Worm (Caenorhabditis elegans) whole organism, L2 larva: ENCODE results near the gene F32D8.4.

Experiments used
- C34F6.9 ChIP-seq: fragments of 150-350 bp; optimal IDR thresholded peaks from 2 replicates; lab custom pipeline; 2014; ENCODE audit warnings: missing biosample characterization, missing genetic modification characterization
- F13H6.1 ChIP-seq: sonication (generic microtip); optimal IDR thresholded peaks from 2 replicates; lab custom pipeline; 2016; ENCODE audit warnings: missing genetic modification characterization, missing compliant biosample characterization
- R02D3.7 ChIP-seq: fragments of 150-350 bp; optimal IDR thresholded peaks from 2 replicates; lab custom pipeline; 2014; ENCODE audit warnings: missing biosample characterization, missing genetic modification characterization
- Y55F3AM.14 ChIP-seq: fragments of 200-800 bp; sonication (Bioruptor generic); optimal IDR thresholded peaks from 2 replicates; lab custom pipeline; 2018; ENCODE audit warnings: mild to moderate bottlenecking, missing genetic modification characterization, missing compliant biosample characterization
- ZK546.5 ChIP-seq: sonication (generic microtip); optimal IDR thresholded peaks from 2 replicates; lab custom pipeline; 2017; ENCODE audit warnings: missing biosample characterization, missing genetic modification characterization
- alr-1 ChIP-seq: fragments of 150-350 bp; optimal IDR thresholded peaks from 2 replicates; lab custom pipeline; 2014; ENCODE audit warnings: missing biosample characterization, missing genetic modification characterization
- ama-1 ChIP-seq: fragments of 150-350 bp; optimal IDR thresholded peaks from 2 replicates; lab custom pipeline; 2018; ENCODE audit warnings: inconsistent platforms
- blmp-1 ChIP-seq: sonication (generic microtip); optimal IDR thresholded peaks from 2 replicates; lab custom pipeline; 2017; ENCODE audit warnings: missing genetic modification characterization, mild to moderate bottlenecking, missing compliant biosample characterization, antibody characterized with exemption, moderate library complexity; ENCODE audit not compliant: insufficient read depth
- ceh-16 ChIP-seq: fragments of 150-350 bp; optimal IDR thresholded peaks from 2 replicates; lab custom pipeline; 2014; ENCODE audit warnings: missing biosample characterization, missing genetic modification characterization
- ceh-82 ChIP-seq: fragments of 150-350 bp; optimal IDR thresholded peaks from 2 replicates; lab custom pipeline; 2014; ENCODE audit warnings: missing biosample characterization, missing genetic modification characterization
- crh-2 ChIP-seq: sonication (generic microtip); optimal IDR thresholded peaks from 2 replicates; lab custom pipeline; 2017; ENCODE audit warnings: missing biosample characterization, missing genetic modification characterization
- dmd-4 ChIP-seq: sonication (generic microtip); optimal IDR thresholded peaks from 2 replicates; lab custom pipeline; 2017; ENCODE audit warnings: missing biosample characterization, missing genetic modification characterization
- egl-27 ChIP-seq: sonication (generic microtip); optimal IDR thresholded peaks from 3 replicates; lab custom pipeline; 2017; ENCODE audit warnings: missing biosample characterization, missing genetic modification reagents, missing genetic modification characterization
- elt-1 ChIP-seq: fragments of 150-350 bp; optimal IDR thresholded peaks from 2 replicates; lab custom pipeline; 2014; ENCODE audit warnings: missing biosample characterization, missing genetic modification characterization
- elt-3 ChIP-seq: sonication (generic microtip); optimal IDR thresholded peaks from 2 replicates; lab custom pipeline; 2017; ENCODE audit warnings: missing biosample characterization, missing genetic modification characterization
- fos-1 ChIP-seq: fragments of 150-350 bp; optimal IDR thresholded peaks from 2 replicates; lab custom pipeline; 2014; ENCODE audit warnings: missing biosample characterization, missing genetic modification characterization
- gmeb-1 ChIP-seq: fragments of 150-350 bp; optimal IDR thresholded peaks from 2 replicates; lab custom pipeline; 2014; ENCODE audit warnings: missing biosample characterization, missing genetic modification characterization
- lin-11 ChIP-seq: fragments of 150-350 bp; sonication (generic microtip); optimal IDR thresholded peaks from 2 replicates; lab custom pipeline; 2014; ENCODE audit warnings: missing biosample characterization, missing genetic modification characterization, inconsistent platforms, mixed read lengths
- lin-13 ChIP-seq: fragments of 150-350 bp; optimal IDR thresholded peaks from 2 replicates; lab custom pipeline; 2014; ENCODE audit warnings: missing biosample characterization, missing genetic modification reagents, missing genetic modification characterization
- lin-39 ChIP-seq: fragments of 150-350 bp; optimal IDR thresholded peaks from 2 replicates; lab custom pipeline; 2014; ENCODE audit warnings: missing biosample characterization, missing genetic modification reagents, missing genetic modification characterization
- lsy-2 ChIP-seq, 2 experiments: fragments of 150-350 bp in 1 of 2; sonication (generic microtip) in 1 of 2; optimal IDR thresholded peaks; 2 replicates each; lab custom pipeline; 2014 to 2017; ENCODE audit warnings: missing biosample characterization in 2 of 2, missing genetic modification characterization in 2 of 2
- mab-5 ChIP-seq: fragments of 150-350 bp; optimal IDR thresholded peaks from 2 replicates; lab custom pipeline; 2014; ENCODE audit warnings: missing biosample characterization, missing genetic modification characterization
- mbf-1 ChIP-seq: sonication (generic microtip); optimal IDR thresholded peaks from 2 replicates; lab custom pipeline; 2017; ENCODE audit warnings: missing biosample characterization, missing genetic modification characterization
- mdl-1 ChIP-seq, 2 experiments: fragments of 150-350 bp in 1 of 2; sonication (generic microtip) in 1 of 2; optimal IDR thresholded peaks; 2 replicates each; lab custom pipeline; 2017; ENCODE audit warnings: missing biosample characterization in 2 of 2, missing genetic modification characterization in 2 of 2
- nhr-10 ChIP-seq: sonication (generic microtip); optimal IDR thresholded peaks from 2 replicates; lab custom pipeline; 2017; ENCODE audit warnings: missing biosample characterization, missing genetic modification characterization
- nhr-11 ChIP-seq: fragments of 150-350 bp; optimal IDR thresholded peaks from 2 replicates; lab custom pipeline; 2014; ENCODE audit warnings: missing biosample characterization, missing genetic modification characterization
- nhr-12 ChIP-seq: fragments of 150-350 bp; optimal IDR thresholded peaks from 2 replicates; lab custom pipeline; 2014; ENCODE audit warnings: missing biosample characterization, missing genetic modification characterization
- nhr-21 ChIP-seq: fragments of 150-350 bp; optimal IDR thresholded peaks from 2 replicates; lab custom pipeline; 2014; ENCODE audit warnings: missing biosample characterization, missing genetic modification characterization
- nhr-23 ChIP-seq: fragments of 150-350 bp; optimal IDR thresholded peaks from 2 replicates; lab custom pipeline; 2014; ENCODE audit warnings: missing biosample characterization, missing genetic modification reagents, missing genetic modification characterization
- nhr-237 ChIP-seq: fragments of 150-350 bp; optimal IDR thresholded peaks from 2 replicates; lab custom pipeline; 2014; ENCODE audit warnings: missing biosample characterization, missing genetic modification characterization
- nhr-25 ChIP-seq: fragments of 150-350 bp; sonication (generic microtip); optimal IDR thresholded peaks from 3 replicates; lab custom pipeline; 2014; ENCODE audit warnings: missing biosample characterization, missing genetic modification characterization
- nhr-6 ChIP-seq: fragments of 150-350 bp; optimal IDR thresholded peaks from 2 replicates; lab custom pipeline; 2014; ENCODE audit warnings: missing biosample characterization, missing genetic modification characterization
- nhr-77 ChIP-seq: fragments of 150-350 bp; optimal IDR thresholded peaks from 2 replicates; lab custom pipeline; 2014; ENCODE audit warnings: missing biosample characterization, missing genetic modification characterization
- peb-1 ChIP-seq: fragments of 150-350 bp; optimal IDR thresholded peaks from 2 replicates; lab custom pipeline; 2014; ENCODE audit warnings: missing biosample characterization, missing genetic modification characterization
- skn-1 ChIP-seq: sonication (generic microtip); optimal IDR thresholded peaks from 2 replicates; lab custom pipeline; 2017; ENCODE audit warnings: missing biosample characterization, missing genetic modification characterization
- sma-3 ChIP-seq: sonication (generic microtip); optimal IDR thresholded peaks from 2 replicates; lab custom pipeline; 2016; ENCODE audit warnings: missing genetic modification reagents, missing genetic modification characterization, missing compliant biosample characterization
- sma-9 ChIP-seq, 2 experiments: fragments of 150-350 bp in 1 of 2; sonication (generic microtip) in 1 of 2; optimal IDR thresholded peaks; 2 replicates each; lab custom pipeline; 2014 to 2016; ENCODE audit warnings: missing genetic modification characterization in 2 of 2, mild to moderate bottlenecking in 1 of 2, missing biosample characterization in 1 of 2, missing compliant biosample characterization in 1 of 2, missing genetic modification reagents in 1 of 2, moderate library complexity in 1 of 2
- snpc-4 ChIP-seq: fragments of 150-350 bp; optimal IDR thresholded peaks from 2 replicates; lab custom pipeline; 2014; ENCODE audit warnings: missing biosample characterization, missing genetic modification characterization
- unc-39 ChIP-seq: fragments of 150-350 bp; optimal IDR thresholded peaks from 2 replicates; lab custom pipeline; 2014; ENCODE audit warnings: missing biosample characterization, missing genetic modification characterization
- unc-55 ChIP-seq: fragments of 150-350 bp; sonication (generic microtip); optimal IDR thresholded peaks from 3 replicates; lab custom pipeline; 2014; ENCODE audit warnings: missing biosample characterization, missing genetic modification reagents, missing genetic modification characterization
- unc-62 ChIP-seq: fragments of 150-350 bp; optimal IDR thresholded peaks from 2 replicates; lab custom pipeline; 2014; ENCODE audit warnings: missing biosample characterization, missing genetic modification reagents, missing genetic modification characterization
- zag-1 ChIP-seq: fragments of 150-350 bp; optimal IDR thresholded peaks from 2 replicates; lab custom pipeline; 2014; ENCODE audit warnings: missing biosample characterization, missing genetic modification characterization
- ztf-1 ChIP-seq: fragments of 200-800 bp; sonication (Bioruptor generic); conservative IDR thresholded peaks from 2 replicates; pipeline ENCODE4 v1.3.6; 2022; ENCODE audit warnings: missing genetic modification characterization, missing compliant biosample characterization
- ztf-11 ChIP-seq: sonication (generic microtip); optimal IDR thresholded peaks from 2 replicates; lab custom pipeline; 2017; ENCODE audit warnings: missing biosample characterization, missing genetic modification characterization
- ztf-4 ChIP-seq: fragments of 150-350 bp; optimal IDR thresholded peaks from 2 replicates; lab custom pipeline; 2014; ENCODE audit warnings: missing biosample characterization, missing genetic modification characterization

Gene F32D8.4

ce11 chrV:10897106-10897171, 3.6 kb upstream of the F32D8.4 start, which contains the start of gene sec-61.G:
Gene sec-61.G, minus strand, starts transcription at chrV:10897143.
- TF ChIP-seq elt-3 (tag; lab: Kevin White, UChicago) (no peak), lin-13 (GFP tag; lab: Kevin White, UChicago) (no peak), alr-1 (tag; lab: Kevin White, UChicago) (no peak), ZK546.5 (tag; lab: Kevin White, UChicago) (no peak), F13H6.1 (tag; lab: Kevin White, UChicago) (no peak), peb-1 (tag; lab: Kevin White, UChicago) (no peak), skn-1 (tag; lab: Kevin White, UChicago) (no peak), crh-2 (tag; lab: Kevin White, UChicago) (no peak), ztf-1 (GFP tag; lab: Robert Waterston, UW) (no peak), lin-11 (tag; lab: Kevin White, UChicago) (no peak), nhr-25 (tag; lab: Kevin White, UChicago) (no peak), nhr-21 (tag; lab: Kevin White, UChicago) (no peak), C34F6.9 (tag; lab: Kevin White, UChicago) (no peak), fos-1 (tag; lab: Kevin White, UChicago) (no peak), gmeb-1 (no peak), ama-1 (no peak), mbf-1 (tag; lab: Kevin White, UChicago) (no peak)

- TF ChIP-seq dmd-4 (no peak), elt-1 (no peak), ztf-4 (no peak), egl-27 (tag; lab: Kevin White, UChicago) (no peak), gmeb-1 (no peak), Y55F3AM.14 (GFP tag; lab: Kevin White, UChicago) (no peak), nhr-21 (tag; lab: Kevin White, UChicago) (no peak), skn-1 (tag; lab: Kevin White, UChicago) (no peak)
These were observed 3.3 kb upstream of the F32D8.4 start for ce11 chrV:10896706-10897105.

- peak; percentile 56 for TF ChIP-seq ama-1
- TF ChIP-seq crh-2 (tag; lab: Kevin White, UChicago), result no peak
- TF ChIP-seq ztf-11, result no peak
- TF ChIP-seq nhr-25 (tag; lab: Kevin White, UChicago), result peak; percentile 17
- peak; percentile 10 for TF ChIP-seq ZK546.5 (tag; lab: Kevin White, UChicago)
- peak; percentile 0 for TF ChIP-seq gmeb-1
- TF ChIP-seq alr-1 (tag; lab: Kevin White, UChicago), result no peak
- TF ChIP-seq unc-39 (tag; lab: Kevin White, UChicago), result no peak
- TF ChIP-seq lsy-2 (tag; optimal IDR thresholded peaks at IDR 0.05; lab: Kevin White, UChicago), result peak in 1 of 2 experiments; percentile 0
- TF ChIP-seq nhr-6 (tag; lab: Kevin White, UChicago), result no peak
These were observed 2.9 kb upstream of the F32D8.4 start, which contains the start of gene F32D8.13 for ce11 chrV:10896295-10896694. Gene F32D8.13, minus strand, starts transcription at chrV:10896543.

- TF ChIP-seq nhr-77, result no peak
- no peak for TF ChIP-seq ceh-16 (tag; lab: Kevin White, UChicago)
- peak; percentile 60 for TF ChIP-seq ztf-4
- TF ChIP-seq dmd-4, result no peak
- TF ChIP-seq unc-39 (tag; lab: Kevin White, UChicago), result no peak
- peak; percentile 93 for TF ChIP-seq C34F6.9 (tag; lab: Kevin White, UChicago)
- peak; percentile 94 for TF ChIP-seq crh-2 (tag; lab: Kevin White, UChicago)
- no peak for TF ChIP-seq nhr-12 (tag; lab: Kevin White, UChicago)
- TF ChIP-seq lin-39 (tag; lab: Kevin White, UChicago), result no peak
- peak; percentile 93 for TF ChIP-seq sma-9 (GFP tag; optimal IDR thresholded peaks at IDR 0.05; lab: Kevin White, UChicago)
- TF ChIP-seq sma-9 (tag; optimal IDR thresholded peaks at IDR 0.05; lab: Kevin White, UChicago), result no peak
- no peak for TF ChIP-seq mbf-1 (tag; lab: Kevin White, UChicago)
- peak; percentile 29 for TF ChIP-seq ceh-82 (tag; lab: Kevin White, UChicago)
- peak; percentile 85 for TF ChIP-seq lin-13 (GFP tag; lab: Kevin White, UChicago)
- peak; percentile 75 for TF ChIP-seq snpc-4
- TF ChIP-seq mab-5, result peak; percentile 23
- no peak for TF ChIP-seq nhr-10
- no peak for TF ChIP-seq Y55F3AM.14 (GFP tag; lab: Kevin White, UChicago)
- TF ChIP-seq nhr-25 (tag; lab: Kevin White, UChicago), result peak; percentile 76
- TF ChIP-seq skn-1 (tag; lab: Kevin White, UChicago), result no peak
- TF ChIP-seq fos-1 (tag; lab: Kevin White, UChicago), result peak; percentile 59
- TF ChIP-seq egl-27 (tag; lab: Kevin White, UChicago), result peak; percentile 2
- TF ChIP-seq gmeb-1, result peak; percentile 81
- peak; percentile 88 for TF ChIP-seq unc-55 (GFP tag; lab: Kevin White, UChicago)
- TF ChIP-seq elt-3 (tag; lab: Kevin White, UChicago), result no peak
- peak; percentile 84 for TF ChIP-seq sma-3 (GFP tag; lab: Kevin White, UChicago)
- TF ChIP-seq zag-1, result no peak
- peak; percentile 56 for TF ChIP-seq lin-11 (tag; lab: Kevin White, UChicago)
- no peak for TF ChIP-seq R02D3.7 (tag; lab: Kevin White, UChicago)
- no peak for TF ChIP-seq ztf-1 (GFP tag; lab: Robert Waterston, UW)
- no peak for TF ChIP-seq peb-1 (tag; lab: Kevin White, UChicago)
- TF ChIP-seq nhr-237, result no peak
- peak; percentile 70 for TF ChIP-seq blmp-1 (tag; lab: Kevin White, UChicago)
- no peak for TF ChIP-seq ama-1
- TF ChIP-seq nhr-23 (tag; lab: Kevin White, UChicago), result no peak
- no peak for TF ChIP-seq nhr-11 (tag; lab: Kevin White, UChicago)
- no peak for TF ChIP-seq ztf-11
- TF ChIP-seq lsy-2 (tag; optimal IDR thresholded peaks at IDR 0.05; lab: Kevin White, UChicago), result peak; percentile 56 to 89
- TF ChIP-seq ZK546.5 (tag; lab: Kevin White, UChicago), result peak; percentile 73
- no peak for TF ChIP-seq unc-62 (GFP tag; lab: Kevin White, UChicago)
- no peak for TF ChIP-seq mdl-1 (tag; optimal IDR thresholded peaks at IDR 0.05; lab: Kevin White, UChicago)
These were observed 1.2 kb upstream of the F32D8.4 start, which contains the start of the genes F32D8.14 and F32D8.5 for ce11 chrV:10894601-10895000. Gene F32D8.14, minus strand, starts transcription at chrV:10894788. Gene F32D8.5, plus strand, starts transcription at chrV:10894800.
